Worm (Caenorhabditis elegans) whole organism, L4 larva: ENCODE measurements around the gene F48F7.3.
"Not testable (repeated sequence)": the region's sequence is repeated elsewhere in the genome, so short reads cannot be mapped to it uniquely, and the experiment has no call there.

ENCODE experiments used
- ama-1 ChIP-seq: fragments of 150-350 bp; optimal IDR thresholded peaks from 2 replicates; lab custom pipeline; 2014; ENCODE audit warnings: inconsistent platforms, mixed read lengths
- egl-27 ChIP-seq: sonication (generic microtip); optimal IDR thresholded peaks from 3 replicates; lab custom pipeline; 2017; ENCODE audit warnings: missing biosample characterization, missing genetic modification reagents, missing genetic modification characterization
- gei-8 ChIP-seq: fragments of 200-800 bp; sonication (Bioruptor generic); optimal IDR thresholded peaks from 2 replicates; lab custom pipeline; 2018; ENCODE audit warnings: mild to moderate bottlenecking, missing genetic modification characterization, missing compliant biosample characterization
- hlh-30 ChIP-seq: sonication (generic microtip); optimal IDR thresholded peaks from 2 replicates; lab custom pipeline; 2017; ENCODE audit warnings: antibody characterized with exemption, mild to moderate bottlenecking, missing genetic modification characterization, missing compliant biosample characterization; ENCODE audit not compliant: insufficient read depth
- jun-1 ChIP-seq: fragments of 150-350 bp; optimal IDR thresholded peaks from 2 replicates; lab custom pipeline; 2014; ENCODE audit warnings: missing biosample characterization, missing genetic modification reagents, missing genetic modification characterization
- lsy-2 ChIP-seq, 2 experiments: fragments of 150-350 bp in 1 of 2; sonication (generic microtip) in 1 of 2; optimal IDR thresholded peaks; 2 replicates each; lab custom pipeline; 2014 to 2017; ENCODE audit warnings: missing biosample characterization in 2 of 2, missing genetic modification characterization in 2 of 2
- unc-62 ChIP-seq, 3 experiments: fragments of 150-350 bp in 1 of 3; sonication (generic microtip); optimal IDR thresholded peaks in 2 of 3; peaks in 1 of 3; 1 replicate in 1 of 3; 2 replicates in 2 of 3; lab custom pipeline; 2014 to 2017; ENCODE audit warnings: missing biosample characterization in 3 of 3, missing genetic modification characterization in 3 of 3, missing genetic modification reagents in 3 of 3, missing genotype in 1 of 3

ce11 chrX:13980417-13980816, 17.1 kb downstream of the F48F7.3 start, which contains the start of gene arrd-24:
- not testable (repeated sequence) for TF ChIP-seq hlh-30 (tag; lab: Kevin White, UChicago); ama-1 (lab: Kevin White, UChicago); jun-1 (tag; lab: Kevin White, UChicago); unc-62 (GFP tag; optimal IDR thresholded peaks at IDR 0.05 in 1 of 2; lab: Kevin White, UChicago); unc-62 (tag; optimal IDR thresholded peaks at IDR 0.05; lab: Kevin White, UChicago); lsy-2 (tag; optimal IDR thresholded peaks at IDR 0.05; lab: Kevin White, UChicago); egl-27 (tag; lab: Kevin White, UChicago); gei-8
